Worm (Caenorhabditis elegans) whole organism, young adult: ENCODE results near the gene rhy-1.

Experiments
- ama-1 ChIP-seq, 3 experiments: fragments of 150-350 bp in 1 of 3; sonication (generic microtip) in 2 of 3; optimal IDR thresholded peaks; 2 replicates each; lab custom pipeline; 2014 to 2018; ENCODE audit warnings: missing biosample characterization in 2 of 3, missing genetic modification characterization in 2 of 3, missing genetic modification reagents in 2 of 3
- ekl-4 ChIP-seq: fragments of 200-800 bp; sonication (Bioruptor generic); IDR thresholded peaks from 2 replicates; pipeline ENCODE4 v1.3.6; 2022; ENCODE audit warnings: missing genetic modification reagents, missing genetic modification characterization, missing compliant biosample characterization
- hrde-1 ChIP-seq: sonication (generic microtip); optimal IDR thresholded peaks from 2 replicates; lab custom pipeline; 2016; ENCODE audit warnings: missing genetic modification characterization, mild to moderate bottlenecking, missing compliant biosample characterization, moderate library complexity, missing genotype, missing genetic modification reagents, borderline replicate concordance
- let-607 ChIP-seq, 2 experiments: fragments of 200-800 bp in 1 of 2; sonication (Bioruptor generic) in 1 of 2; sonication (generic microtip) in 1 of 2; optimal IDR thresholded peaks; 2 replicates each; lab custom pipeline; 2016 to 2018; ENCODE audit warnings: mild to moderate bottlenecking in 2 of 2, missing compliant biosample characterization in 2 of 2, missing genetic modification characterization in 2 of 2, moderate library complexity in 2 of 2, missing genotype in 1 of 2
- tbp1 ChIP-seq: fragments of 200-800 bp; sonication (Bioruptor generic); optimal IDR thresholded peaks from 2 replicates; lab custom pipeline; 2018; ENCODE audit warnings: mild to moderate bottlenecking, missing genetic modification characterization, missing compliant biosample characterization
- unc-130 ChIP-seq: sonication (generic microtip); optimal IDR thresholded peaks from 2 replicates; lab custom pipeline; 2016; ENCODE audit warnings: missing genetic modification reagents, missing genetic modification characterization, missing compliant biosample characterization

DNA sequence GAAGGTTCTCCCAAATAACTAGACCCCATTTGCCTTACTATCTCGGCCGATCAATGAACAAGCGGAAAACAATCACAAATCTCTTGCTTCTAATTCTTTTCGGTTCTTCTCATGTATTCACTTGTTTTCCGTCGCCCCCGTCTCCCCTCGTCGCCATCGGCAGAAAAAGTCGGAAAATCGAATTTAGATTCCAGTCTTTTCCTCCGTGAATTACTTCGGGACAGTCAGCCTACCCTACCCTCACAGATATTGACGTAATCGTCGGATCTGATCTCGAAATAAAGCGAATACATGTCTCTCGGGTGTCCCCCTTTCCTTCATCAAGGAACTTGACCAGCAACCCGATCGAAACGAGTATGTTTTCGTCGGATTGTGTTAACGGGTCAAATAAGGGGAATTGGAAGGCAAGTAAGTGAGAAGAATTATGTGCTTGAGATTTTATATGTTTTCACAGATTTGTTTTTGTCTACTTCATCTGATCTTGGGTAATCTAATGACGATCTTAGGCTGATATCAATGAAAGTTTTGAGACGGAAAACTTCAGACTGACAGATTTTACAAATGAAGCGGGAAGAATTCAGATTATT is 29.4 kb downstream of the rhy-1 start:
- TF ChIP-seq ama-1 (optimal IDR thresholded peaks at IDR 0.05; lab: Kevin White, UChicago) (no peak), ama-1 (GFP tag; optimal IDR thresholded peaks at IDR 0.05; lab: Kevin White, UChicago) (no peak), ekl-4 (GFP tag; lab: Robert Waterston, UW) (no peak), tbp1 (GFP tag; lab: Kevin White, UChicago) (no peak), hrde-1 (tag; lab: Kevin White, UChicago) (no peak), let-607 (tag; optimal IDR thresholded peaks at IDR 0.05; lab: Kevin White, UChicago) (no peak), unc-130 (GFP tag; lab: Kevin White, UChicago) (no peak)
